Fruit fly (Drosophila melanogaster) whole organism, embryonic: ENCODE data around the gene Cpr64Ad.
A peak's percentile ranks its signal among the peaks of the same experiment; 100 is the strongest.

Experiments
- Antp ChIP-seq: fragments of 200-800 bp; sonication (Bioruptor generic); optimal IDR thresholded peaks from 3 replicates; lab custom pipeline; 2016; ENCODE audit warnings: missing biosample characterization, missing genetic modification characterization
- Atf-2 ChIP-seq: fragments of 200-800 bp; sonication (Bioruptor generic); optimal IDR thresholded peaks from 2 replicates; lab custom pipeline; 2016; ENCODE audit warnings: missing biosample characterization, missing genetic modification characterization
- B-H2 ChIP-seq: fragments of 200-800 bp; sonication (Bioruptor generic); optimal IDR thresholded peaks from 2 replicates; lab custom pipeline; 2018; ENCODE audit warnings: missing biosample characterization, mild to moderate bottlenecking, missing genetic modification characterization
- CG10366 ChIP-seq: fragments of 200-800 bp; sonication (Bioruptor generic); IDR thresholded peaks from 2 replicates; pipeline ENCODE4 v1.3.6; 2022; ENCODE audit warnings: missing biosample characterization, missing genetic modification characterization
- CG10431 ChIP-seq: fragments of 200-800 bp; sonication (Bioruptor generic); optimal IDR thresholded peaks from 3 replicates; lab custom pipeline; 2018; ENCODE audit warnings: missing biosample characterization, mild to moderate bottlenecking, missing genetic modification characterization
- CG11247 ChIP-seq: fragments of 200-800 bp; sonication (Bioruptor generic); IDR thresholded peaks from 2 replicates; pipeline ENCODE4 v1.3.6; 2022; ENCODE audit warnings: missing biosample characterization, missing genetic modification characterization
- CG13894 ChIP-seq: fragments of 200-800 bp; sonication (Bioruptor generic); optimal IDR thresholded peaks from 3 replicates; lab custom pipeline; 2018; ENCODE audit warnings: missing biosample characterization, mild to moderate bottlenecking, missing genetic modification characterization, moderate library complexity
- CG14965 ChIP-seq: fragments of 200-800 bp; sonication (Bioruptor generic); optimal IDR thresholded peaks from 2 replicates; lab custom pipeline; 2016; ENCODE audit warnings: missing biosample characterization, missing genetic modification characterization, borderline replicate concordance
- CG15011 ChIP-seq: fragments of 200-800 bp; sonication (Bioruptor generic); optimal IDR thresholded peaks from 3 replicates; lab custom pipeline; 2018; ENCODE audit warnings: missing biosample characterization, mild to moderate bottlenecking, missing genetic modification characterization
- CG1603 ChIP-seq: fragments of 200-800 bp; sonication (Bioruptor generic); optimal IDR thresholded peaks from 2 replicates; lab custom pipeline; 2019; ENCODE audit warnings: missing biosample characterization, mild to moderate bottlenecking, missing genetic modification characterization, moderate library complexity
- CG16813 ChIP-seq: fragments of 200-800 bp; sonication (Bioruptor generic); IDR thresholded peaks from 3 replicates; pipeline ENCODE4 v1.3.6; 2022; ENCODE audit warnings: missing biosample characterization, missing genetic modification characterization; ENCODE audit not compliant: partially characterized antibody
- CG17186 ChIP-seq: fragments of 200-800 bp; sonication (Bioruptor generic); optimal IDR thresholded peaks from 3 replicates; lab custom pipeline; 2017; ENCODE audit warnings: missing biosample characterization, missing genetic modification reagents, missing genetic modification characterization
- CG18011 ChIP-seq: fragments of 200-800 bp; sonication (Bioruptor generic); optimal IDR thresholded peaks from 2 replicates; lab custom pipeline; 2017; ENCODE audit warnings: missing biosample characterization, missing genetic modification characterization, mild to moderate bottlenecking, moderate library complexity, missing genotype
- CG2202 ChIP-seq: fragments of 200-800 bp; sonication (Bioruptor generic); optimal IDR thresholded peaks from 2 replicates; lab custom pipeline; 2018; ENCODE audit warnings: missing biosample characterization, mild to moderate bottlenecking, missing genetic modification characterization
- CG2678 ChIP-seq: fragments of 200-800 bp; sonication (Bioruptor generic); optimal IDR thresholded peaks from 3 replicates; lab custom pipeline; 2019; ENCODE audit warnings: missing biosample characterization, mild to moderate bottlenecking, missing genetic modification characterization, moderate library complexity
- CG34422 ChIP-seq: fragments of 200-800 bp; sonication (Bioruptor generic); IDR thresholded peaks from 3 replicates; pipeline ENCODE4 v1.3.6; 2022; ENCODE audit warnings: missing biosample characterization, missing genetic modification characterization
- CG3838 ChIP-seq: fragments of 200-800 bp; sonication (Bioruptor generic); optimal IDR thresholded peaks from 3 replicates; lab custom pipeline; 2016; ENCODE audit warnings: missing biosample characterization, missing genetic modification characterization
- CG6813 ChIP-seq: fragments of 200-800 bp; sonication (Bioruptor generic); optimal IDR thresholded peaks from 2 replicates; lab custom pipeline; 2017; ENCODE audit warnings: missing biosample characterization, missing genetic modification characterization, mild to moderate bottlenecking, moderate library complexity, missing genetic modification reagents
- CG8478 ChIP-seq: fragments of >200 bp; optimal IDR thresholded peaks from 2 replicates; lab custom pipeline; 2018
- CG8944 ChIP-seq: fragments of 200-800 bp; sonication (Bioruptor generic); optimal IDR thresholded peaks from 3 replicates; lab custom pipeline; 2016; ENCODE audit warnings: missing biosample characterization, missing genetic modification characterization
- D19A ChIP-seq: fragments of 200-800 bp; optimal IDR thresholded peaks from 3 replicates; lab custom pipeline; 2019; ENCODE audit warnings: missing biosample characterization, mild to moderate bottlenecking, missing genetic modification characterization, moderate library complexity
- Dip2 ChIP-seq: fragments of 200-800 bp; sonication (Bioruptor generic); IDR thresholded peaks from 2 replicates; pipeline ENCODE4 v1.3.6; 2022; ENCODE audit warnings: missing biosample characterization, missing genetic modification characterization
- Fer1 ChIP-seq: fragments of 200-800 bp; sonication (Bioruptor generic); optimal IDR thresholded peaks from 2 replicates; lab custom pipeline; 2017; ENCODE audit warnings: missing biosample characterization, mild to moderate bottlenecking, missing genetic modification characterization
- GATAe ChIP-seq: fragments of 200-800 bp; sonication (Bioruptor generic); conservative IDR thresholded peaks from 2 replicates; pipeline ENCODE4 v1.3.6; 2022; ENCODE audit warnings: missing biosample characterization, missing genetic modification characterization
- Gug ChIP-seq: fragments of 200-800 bp; sonication (Bioruptor generic); IDR thresholded peaks from 4 replicates; pipeline ENCODE4 v1.3.6; 2022; ENCODE audit warnings: missing biosample characterization, missing genetic modification characterization
- Hr78 ChIP-seq, 2 experiments: fragments of 200-800 bp in 1 of 2; fragments of >200 bp in 1 of 2; sonication (Bioruptor generic) in 1 of 2; optimal IDR thresholded peaks; 2 replicates each; lab custom pipeline; 2017 to 2019; ENCODE audit warnings: missing biosample characterization in 2 of 2, missing genetic modification characterization in 2 of 2, mild to moderate bottlenecking in 1 of 2, moderate library complexity in 1 of 2
- NK7.1 ChIP-seq: fragments of 200-800 bp; sonication (Bioruptor generic); optimal IDR thresholded peaks from 3 replicates; lab custom pipeline; 2016; ENCODE audit warnings: missing biosample characterization, missing genetic modification characterization
- Optix ChIP-seq: fragments of 200-800 bp; sonication (Bioruptor generic); IDR thresholded peaks from 3 replicates; pipeline ENCODE4 v1.3.6; 2022; ENCODE audit warnings: missing biosample characterization, missing genetic modification characterization
- al ChIP-seq: fragments of 200-800 bp; sonication (Bioruptor generic); IDR thresholded peaks from 2 replicates; pipeline ENCODE4 v1.3.6; 2022; ENCODE audit warnings: missing biosample characterization, missing genetic modification characterization
- btn ChIP-seq: fragments of 200-800 bp; sonication (Bioruptor generic); optimal IDR thresholded peaks from 2 replicates; lab custom pipeline; 2016; ENCODE audit warnings: missing biosample characterization, missing genetic modification characterization
- caup ChIP-seq: fragments of 200-800 bp; sonication (Bioruptor generic); optimal IDR thresholded peaks from 3 replicates; lab custom pipeline; 2017; ENCODE audit warnings: missing biosample characterization, mild to moderate bottlenecking, missing genetic modification characterization, moderate library complexity; ENCODE audit not compliant: severe bottlenecking
- dm ChIP-seq: fragments of 200-800 bp; sonication (Bioruptor generic); optimal IDR thresholded peaks from 3 replicates; lab custom pipeline; 2016; ENCODE audit warnings: missing biosample characterization, missing genetic modification characterization
- eve ChIP-seq, 2 experiments: fragments of >200 bp; optimal IDR thresholded peaks; 2 replicates each; lab custom pipeline; 2017; ENCODE audit warnings: missing biosample characterization in 2 of 2, missing genetic modification characterization in 2 of 2
- ewg ChIP-seq: fragments of 200-800 bp; sonication (Bioruptor generic); optimal IDR thresholded peaks from 3 replicates; lab custom pipeline; 2017; ENCODE audit warnings: mild to moderate bottlenecking, missing biosample characterization, missing genetic modification reagents, missing genetic modification characterization
- gcm2 ChIP-seq: fragments of 200-800 bp; sonication (Bioruptor generic); optimal IDR thresholded peaks from 2 replicates; lab custom pipeline; 2016; ENCODE audit warnings: missing biosample characterization, missing genetic modification characterization
- ham ChIP-seq: fragments of 200-800 bp; sonication (Bioruptor generic); IDR thresholded peaks from 2 replicates; pipeline ENCODE4 v1.3.6; 2022; ENCODE audit warnings: missing biosample characterization, missing genetic modification characterization
- jumu ChIP-seq: fragments of 200-800 bp; sonication (Bioruptor generic); optimal IDR thresholded peaks from 3 replicates; lab custom pipeline; 2016; ENCODE audit warnings: missing biosample characterization, missing genetic modification characterization
- nau ChIP-seq: fragments of 200-800 bp; sonication (Bioruptor generic); optimal IDR thresholded peaks from 3 replicates; lab custom pipeline; 2017; ENCODE audit warnings: missing biosample characterization, mild to moderate bottlenecking, missing genetic modification characterization, missing genetic modification reagents
- nerfin-1 ChIP-seq: fragments of 200-800 bp; sonication (Bioruptor generic); optimal IDR thresholded peaks from 3 replicates; lab custom pipeline; 2019; ENCODE audit warnings: missing biosample characterization, mild to moderate bottlenecking, missing genetic modification characterization, moderate library complexity
- nmo ChIP-seq: fragments of 200-800 bp; sonication (Bioruptor generic); optimal IDR thresholded peaks from 2 replicates; lab custom pipeline; 2018; ENCODE audit warnings: missing biosample characterization, mild to moderate bottlenecking, missing genetic modification characterization, moderate library complexity
- oc ChIP-seq: fragments of 200-800 bp; sonication (Bioruptor generic); optimal IDR thresholded peaks from 2 replicates; lab custom pipeline; 2018; ENCODE audit warnings: missing biosample characterization, mild to moderate bottlenecking, missing genetic modification characterization, moderate library complexity
- p53 ChIP-seq: fragments of 200-800 bp; sonication (Bioruptor generic); optimal IDR thresholded peaks from 2 replicates; lab custom pipeline; 2016; ENCODE audit warnings: missing biosample characterization, missing genetic modification characterization
- ranshi ChIP-seq: fragments of 200-800 bp; sonication (Bioruptor generic); IDR thresholded peaks from 2 replicates; pipeline ENCODE4 v1.3.6; 2022; ENCODE audit warnings: missing biosample characterization, missing genetic modification characterization
- repo ChIP-seq: fragments of 200-800 bp; sonication (Bioruptor generic); optimal IDR thresholded peaks from 2 replicates; lab custom pipeline; 2016; ENCODE audit warnings: missing biosample characterization, missing genetic modification characterization
- ro ChIP-seq: fragments of 200-800 bp; sonication (Bioruptor generic); IDR thresholded peaks from 2 replicates; pipeline ENCODE4 v1.3.6; 2022; ENCODE audit warnings: missing biosample characterization, missing genetic modification characterization
- tap ChIP-seq: fragments of 200-800 bp; optimal IDR thresholded peaks from 3 replicates; lab custom pipeline; 2019; ENCODE audit warnings: missing biosample characterization, mild to moderate bottlenecking, missing genetic modification characterization, moderate library complexity
- tio ChIP-seq: fragments of 200-800 bp; sonication (Bioruptor generic); optimal IDR thresholded peaks from 2 replicates; lab custom pipeline; 2017; ENCODE audit warnings: missing biosample characterization, missing genetic modification characterization, inconsistent platforms
- twi ChIP-seq: fragments of 200-800 bp; optimal IDR thresholded peaks from 2 replicates; lab custom pipeline; 2019; ENCODE audit warnings: missing biosample characterization, mild to moderate bottlenecking, missing genetic modification characterization, moderate library complexity

Gene Cpr64Ad

dm6 chr3L:4239442-4240322, 24.5 kb downstream of the Cpr64Ad start, which contains the start of gene Sqor (continued):
- TF ChIP-seq CG14965 (GFP tag; lab: Kevin White, UChicago) (peak; percentile 41), tio (GFP tag; lab: Kevin White, UChicago) (no peak), Fer1 (GFP tag; lab: Kevin White, UChicago) (peak; percentile 89), CG10366 (GFP tag; lab: Robert Waterston, UW) (peak; percentile 82), p53 (GFP tag; lab: Kevin White, UChicago) (peak; percentile 79), eve (GFP tag; optimal IDR thresholded peaks at IDR 0.05; lab: Kevin White, UChicago) (no peak), gcm2 (GFP tag; lab: Kevin White, UChicago) (peak; percentile 65), CG18011 (GFP tag; lab: Kevin White, UChicago) (peak; percentile 80), CG3838 (GFP tag; lab: Kevin White, UChicago) (peak; percentile 52), CG8478 (no peak), Atf-2 (GFP tag; lab: Kevin White, UChicago) (peak; percentile 82), Optix (GFP tag; lab: Robert Waterston, UW) (peak; percentile 83), Gug (peak; percentile 73; the same call in 3 of the 4 replicates), D19A (tag; lab: Kevin White, UChicago) (peak; percentile 64), jumu (GFP tag; lab: Kevin White, UChicago) (peak; percentile 82), CG1603 (peak; percentile 89), nau (GFP tag; lab: Kevin White, UChicago) (no peak), Hr78 (GFP tag; optimal IDR thresholded peaks at IDR 0.05; lab: Kevin White, UChicago) (peak in 1 of 2 experiments; percentile 50), CG8944 (peak; percentile 81), CG17186 (GFP tag; lab: Kevin White, UChicago) (peak; percentile 4), Dip2 (GFP tag; lab: Robert Waterston, UW) (peak; percentile 35; the same call in 1 of the 2 replicates), caup (peak; percentile 87), repo (peak; percentile 60), CG6813 (GFP tag; lab: Kevin White, UChicago) (peak; percentile 74), CG11247 (GFP tag; lab: Robert Waterston, UW) (peak; percentile 74), CG13894 (tag; lab: Kevin White, UChicago) (peak; percentile 85), nmo (peak; percentile 86), ranshi (GFP tag; lab: Robert Waterston, UW) (peak; percentile 59), CG10431 (no peak), ham (GFP tag; lab: Robert Waterston, UW) (peak; percentile 70; the same call in 1 of the 2 replicates), B-H2 (GFP tag; lab: Kevin White, UChicago) (peak; percentile 78), Antp (GFP tag; lab: Kevin White, UChicago) (peak; percentile 91), ro (GFP tag; lab: Robert Waterston, UW) (peak; percentile 43; the same call in 1 of the 2 replicates), al (GFP tag; lab: Robert Waterston, UW) (peak; percentile 83), CG16813 (GFP tag; lab: Robert Waterston, UW) (no peak), tap (peak; percentile 82), btn (GFP tag; lab: Kevin White, UChicago) (peak; percentile 66), CG15011 (GFP tag; lab: Kevin White, UChicago) (peak; percentile 85), oc (tag; lab: Kevin White, UChicago) (peak; percentile 83), twi (peak; percentile 33), dm (peak; percentile 74), CG2678 (peak; percentile 94), ewg (GFP tag; lab: Kevin White, UChicago) (peak; percentile 55), CG34422 (GFP tag; lab: Robert Waterston, UW) (peak; percentile 76; the same call in 2 of the 3 replicates), CG2202 (tag; lab: Kevin White, UChicago) (peak; percentile 43), nerfin-1 (tag; lab: Kevin White, UChicago) (peak; percentile 44), NK7.1 (GFP tag; lab: Kevin White, UChicago) (peak; percentile 89), GATAe (GFP tag; lab: Robert Waterston, UW) (peak; percentile 66)
